Fruit fly (Drosophila melanogaster): ENCODE measurements around the gene ase.

dm6 chrX:428192-428591, 32.4 kb upstream of the ase start:
- TF ChIP-seq dsf (GFP tag; optimal IDR thresholded peaks at IDR 0.05; ENCODE audit: borderline replicate concordance) (no peak), psq (GFP tag; optimal IDR thresholded peaks at IDR 0.05) (no peak), sv (GFP tag; optimal IDR thresholded peaks at IDR 0.05) (no peak), Myc (optimal IDR thresholded peaks at IDR 0.05) (no peak), Dif (GFP tag; optimal IDR thresholded peaks at IDR 0.05; ENCODE audit: partially characterized antibody) (no peak), dl (GFP tag; optimal IDR thresholded peaks at IDR 0.05; ENCODE audit: insufficient read depth in 1 of 2, partially characterized antibody in 2 of 2) (no peak)
